Worm (Caenorhabditis elegans) whole organism, mixed stage, embryonic: Measurements from ENCODE around the gene F07F6.4.

Experiments
- ces-1 ChIP-seq: fragments of 150-350 bp; optimal IDR thresholded peaks from 2 replicates; lab custom pipeline; 2014; ENCODE audit warnings: missing biosample characterization, missing genetic modification reagents, missing genetic modification characterization
- mls-2 ChIP-seq: sonication (generic microtip); optimal IDR thresholded peaks from 2 replicates; lab custom pipeline; 2016; ENCODE audit warnings: mild to moderate bottlenecking, missing genetic modification characterization, moderate library complexity, missing compliant biosample characterization
- nhr-237 ChIP-seq: fragments of 150-350 bp; optimal IDR thresholded peaks from 2 replicates; lab custom pipeline; 2014; ENCODE audit warnings: missing biosample characterization, missing genetic modification characterization
- nhr-76 ChIP-seq: sonication (generic microtip); optimal IDR thresholded peaks from 2 replicates; lab custom pipeline; 2017; ENCODE audit warnings: missing biosample characterization, missing genetic modification characterization
- pha-4 ChIP-seq: fragments of 150-350 bp; optimal IDR thresholded peaks from 2 replicates; lab custom pipeline; 2018; ENCODE audit warnings: missing biosample characterization, missing genetic modification reagents, missing genetic modification characterization
- unc-120 ChIP-seq: sonication (generic microtip); optimal IDR thresholded peaks from 2 replicates; lab custom pipeline; 2017; ENCODE audit warnings: missing genetic modification characterization, missing compliant biosample characterization; ENCODE audit not compliant: poor library complexity, severe bottlenecking

DNA sequence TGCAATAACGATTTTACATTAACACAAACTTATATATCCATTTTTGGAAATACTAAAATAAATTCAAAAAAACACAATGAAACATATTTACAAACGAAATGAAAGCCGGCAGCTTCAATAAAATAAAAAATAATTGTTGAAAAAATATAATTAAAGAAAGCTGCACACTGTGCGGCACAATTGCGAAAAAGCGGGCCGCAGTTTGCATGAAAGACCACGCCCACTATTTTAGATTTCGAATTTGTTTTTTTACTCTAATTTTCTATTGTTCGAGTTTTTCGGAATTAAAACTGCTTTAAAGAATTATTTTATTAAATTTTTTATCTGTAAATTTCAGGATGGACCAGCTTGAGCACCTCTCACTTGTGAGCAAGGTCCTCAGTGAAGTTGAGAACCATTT lies 30.2 kb downstream of the F07F6.4 start, which contains the start of gene mog-5:
- no peak for TF ChIP-seq mls-2 (tag; lab: Kevin White, UChicago)
- peak; percentile 74 for TF ChIP-seq ces-1 (GFP tag; lab: Kevin White, UChicago)
- TF ChIP-seq pha-4 (tag; lab: Kevin White, UChicago): no peak
- no peak for TF ChIP-seq unc-120
- TF ChIP-seq nhr-76 (tag; lab: Kevin White, UChicago): no peak
- TF ChIP-seq nhr-237 (tag; lab: Kevin White, UChicago): peak; percentile 8
